Fruit fly (Drosophila melanogaster): ENCODE data around the gene Rtel1.
A peak's percentile ranks its signal among the peaks of the same experiment; 100 is the strongest.

The Rtel1 gene

DNA sequence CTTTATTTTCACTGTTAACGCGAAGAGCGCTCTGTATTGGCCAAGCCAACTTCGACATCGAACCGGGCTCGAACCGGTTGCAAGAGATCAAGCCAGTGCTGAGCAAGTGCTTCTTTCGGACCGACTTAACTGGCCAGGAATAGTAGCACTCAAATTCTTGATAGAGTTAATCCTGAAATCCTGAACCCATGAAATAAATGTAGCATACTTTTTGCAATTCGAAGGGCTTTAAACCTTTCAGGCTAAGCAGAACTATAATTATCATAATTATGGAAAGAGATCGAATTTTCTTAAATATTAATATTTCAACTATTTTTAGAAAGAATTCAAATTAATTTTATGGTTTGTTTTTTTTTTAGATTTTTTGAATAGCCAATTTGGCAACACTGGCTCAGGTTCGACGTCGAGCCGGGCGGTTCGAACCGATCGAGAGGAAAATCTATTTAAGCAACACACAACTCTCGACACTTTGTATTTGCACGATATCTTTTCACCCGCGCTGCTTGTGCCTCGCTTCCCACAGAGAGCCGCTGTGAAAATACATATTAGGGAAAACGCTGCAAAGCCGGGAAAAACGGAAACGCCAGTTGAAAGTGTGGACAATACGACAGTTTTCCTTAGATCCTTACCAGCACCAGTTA, 49.3 kb upstream of the Rtel1 start, which contains the start of gene AdamTS-B (continued):
- TF ChIP-seq gfzf (GFP tag; optimal IDR thresholded peaks at IDR 0.05): no peak
- TF ChIP-seq HLH54F (GFP tag; optimal IDR thresholded peaks at IDR 0.05): peak; percentile 14
- no peak for TF ChIP-seq Sin3A (optimal IDR thresholded peaks at IDR 0.05)
- peak; percentile 9 to 23 for TF ChIP-seq dpn (GFP tag; optimal IDR thresholded peaks at IDR 0.05)
- TF ChIP-seq Jarid2 (GFP tag; optimal IDR thresholded peaks at IDR 0.05): no peak
- TF ChIP-seq ap (GFP tag; IDR thresholded peaks at IDR 0.05): 0 out of 2 replicates have a peak, but pooled peaks have one; percentile 13
- no peak for TF ChIP-seq nmo (GFP tag; optimal IDR thresholded peaks at IDR 0.05)
- no peak for TF ChIP-seq MESR4 (GFP tag; optimal IDR thresholded peaks at IDR 0.05)
- TF ChIP-seq CG3163 (GFP tag; optimal IDR thresholded peaks at IDR 0.05): no peak
- TF ChIP-seq CG4707 (GFP tag; optimal IDR thresholded peaks at IDR 0.05): no peak
- no peak for TF ChIP-seq fd102C (GFP tag; optimal IDR thresholded peaks at IDR 0.05)
- TF ChIP-seq CG7271 (tag; optimal IDR thresholded peaks at IDR 0.05): no peak
- TF ChIP-seq CG8388 (GFP tag; optimal IDR thresholded peaks at IDR 0.05): peak; percentile 20
- TF ChIP-seq Drgx (GFP tag; IDR thresholded peaks at IDR 0.05): no peak; the same call in 1 of the 2 replicates
- no peak for TF ChIP-seq Aef1 (GFP tag; IDR thresholded peaks at IDR 0.05)
- peak; percentile 41 for TF ChIP-seq ind (GFP tag; optimal IDR thresholded peaks at IDR 0.05)
- no peak for TF ChIP-seq tna (GFP tag; IDR thresholded peaks at IDR 0.05; ENCODE audit: partially characterized antibody)
- TF ChIP-seq sug (tag; optimal IDR thresholded peaks at IDR 0.05): peak; percentile 9
- peak; percentile 68 for TF ChIP-seq Rfx (GFP tag; IDR thresholded peaks at IDR 0.05)
- TF ChIP-seq Gsc (GFP tag; IDR thresholded peaks at IDR 0.05): no peak
- peak; percentile 35; the same call in 1 of the 2 replicates for TF ChIP-seq CG3847 (GFP tag; IDR thresholded peaks at IDR 0.05)
- TF ChIP-seq Dad (GFP tag; optimal IDR thresholded peaks at IDR 0.05): no peak
- TF ChIP-seq CG17802 (tag; optimal IDR thresholded peaks at IDR 0.05): no peak
- TF ChIP-seq CG15601 (tag; optimal IDR thresholded peaks at IDR 0.05): peak; percentile 6
- no peak for TF ChIP-seq pita (GFP tag; optimal IDR thresholded peaks at IDR 0.05)
- TF ChIP-seq fu2 (GFP tag; optimal IDR thresholded peaks at IDR 0.05): no peak
- no peak for TF ChIP-seq B-H1 (GFP tag; IDR thresholded peaks at IDR 0.05)
- TF ChIP-seq Hsf (GFP tag; optimal IDR thresholded peaks at IDR 0.05): peak; percentile 40
- no peak for TF ChIP-seq CG34224 (GFP tag; IDR thresholded peaks at IDR 0.05; ENCODE audit: partially characterized antibody)
- no peak for TF ChIP-seq CG13123 (GFP tag; optimal IDR thresholded peaks at IDR 0.05)
- TF ChIP-seq Max (GFP tag; optimal IDR thresholded peaks at IDR 0.05): peak; percentile 18
- no peak for TF ChIP-seq emc (GFP tag; optimal IDR thresholded peaks at IDR 0.05)
- TF ChIP-seq h (optimal IDR thresholded peaks at IDR 0.05): no peak
- no peak for TF ChIP-seq CG11247 (GFP tag; IDR thresholded peaks at IDR 0.05)
- no peak for TF ChIP-seq CG14667 (GFP tag; IDR thresholded peaks at IDR 0.05)
- TF ChIP-seq en (GFP tag; optimal IDR thresholded peaks at IDR 0.05): no peak
- TF ChIP-seq Atf3 (GFP tag; optimal IDR thresholded peaks at IDR 0.05): no peak
- peak; percentile 11 to 21 for TF ChIP-seq Pdp1 (GFP tag; optimal IDR thresholded peaks at IDR 0.05)
- peak; percentile 46; the same call in 1 of the 2 replicates for TF ChIP-seq ttk (GFP tag; IDR thresholded peaks at IDR 0.05)
- TF ChIP-seq toy (GFP tag; IDR thresholded peaks at IDR 0.05): no peak
- peak; percentile 12; the same call in 1 of the 2 replicates for TF ChIP-seq bowl (GFP tag; IDR thresholded peaks at IDR 0.05)
- TF ChIP-seq CG10274 (GFP tag; optimal IDR thresholded peaks at IDR 0.05): no peak
- TF ChIP-seq D19B (GFP tag; optimal IDR thresholded peaks at IDR 0.05): no peak
- TF ChIP-seq CG10366 (GFP tag; IDR thresholded peaks at IDR 0.05): peak; percentile 18; the same call in 1 of the 2 replicates
- peak; percentile 64 for TF ChIP-seq CG15269 (tag; optimal IDR thresholded peaks at IDR 0.05)
- TF ChIP-seq CG1792 (GFP tag; optimal IDR thresholded peaks at IDR 0.05): no peak
- TF ChIP-seq Nf-YB (GFP tag; optimal IDR thresholded peaks at IDR 0.05): peak; percentile 31
- peak; percentile 56 for TF ChIP-seq slbo (GFP tag; IDR thresholded peaks at IDR 0.05)
- TF ChIP-seq Camta (GFP tag; optimal IDR thresholded peaks at IDR 0.05): no peak
- no peak for TF ChIP-seq HmgD (GFP tag; optimal IDR thresholded peaks at IDR 0.05)
- TF ChIP-seq Kr (GFP tag; optimal IDR thresholded peaks at IDR 0.05): no peak

Data from whole organism, embryonic.